Fruit fly (Drosophila melanogaster): ENCODE data around the gene ppk28.

The ppk28 gene

DNA sequence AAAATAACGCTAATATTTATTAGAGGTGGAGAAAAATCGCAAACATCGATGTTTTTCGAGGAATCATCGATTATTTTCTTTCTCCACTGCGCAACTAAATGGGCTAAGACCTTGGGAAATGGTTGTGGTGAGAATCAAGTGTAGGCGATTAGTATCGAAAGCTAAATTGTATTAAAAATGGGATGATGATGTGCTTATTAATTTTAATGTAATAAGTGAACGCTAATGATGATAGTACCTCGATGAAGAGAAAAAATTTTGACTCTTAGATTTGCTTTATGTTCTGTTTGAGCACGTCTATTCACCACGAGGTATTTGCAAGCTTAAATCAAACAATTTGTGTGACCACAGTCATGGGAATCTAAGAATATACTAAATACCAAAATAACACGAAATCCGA is 2.6 kb upstream of the ppk28 start, which contains the start of the genes Rai1 and CG13005 (continued):
- TF ChIP-seq dan (GFP tag; IDR thresholded peaks at IDR 0.05) (no peak), gce (GFP tag; IDR thresholded peaks at IDR 0.05) (no peak), CG3995 (GFP tag; optimal IDR thresholded peaks at IDR 0.05) (no peak), CG1024 (GFP tag; IDR thresholded peaks at IDR 0.05) (no peak), tin (GFP tag; optimal IDR thresholded peaks at IDR 0.05) (no peak), vfl (GFP tag; optimal IDR thresholded peaks at IDR 0.05) (no peak), CG17359 (tag; optimal IDR thresholded peaks at IDR 0.05) (no peak), CHES-1-like (GFP tag; optimal IDR thresholded peaks at IDR 0.05) (no peak), CG7963 (GFP tag; IDR thresholded peaks at IDR 0.05; ENCODE audit: partially characterized antibody) (peak; percentile 59; the same call in 2 of the 3 replicates), jumu (GFP tag; optimal IDR thresholded peaks at IDR 0.05) (no peak), corto (GFP tag; optimal IDR thresholded peaks at IDR 0.05) (no peak), insv (GFP tag; optimal IDR thresholded peaks at IDR 0.05) (no peak), pita (GFP tag; optimal IDR thresholded peaks at IDR 0.05) (no peak), hbn (GFP tag; IDR thresholded peaks at IDR 0.05; ENCODE audit: partially characterized antibody) (peak; percentile 80), nerfin-1 (tag; optimal IDR thresholded peaks at IDR 0.05) (no peak), Scr (GFP tag; IDR thresholded peaks at IDR 0.05; ENCODE audit: partially characterized antibody) (peak; percentile 89), trem (tag; optimal IDR thresholded peaks at IDR 0.05) (peak; percentile 34), hb (GFP tag; IDR thresholded peaks at IDR 0.05; ENCODE audit: partially characterized antibody) (peak; percentile 76), dmrt11E (tag; optimal IDR thresholded peaks at IDR 0.05) (no peak), Sox100B (GFP tag; optimal IDR thresholded peaks at IDR 0.05) (no peak), Taf1 (GFP tag; IDR thresholded peaks at IDR 0.05) (no peak), org-1 (GFP tag; optimal IDR thresholded peaks at IDR 0.05) (no peak), sd (tag; optimal IDR thresholded peaks at IDR 0.05) (no peak), inv (GFP tag; IDR thresholded peaks at IDR 0.05; ENCODE audit: partially characterized antibody) (peak; percentile 69), CG33213 (GFP tag; optimal IDR thresholded peaks at IDR 0.05) (no peak), mld (GFP tag; IDR thresholded peaks at IDR 0.05; ENCODE audit: partially characterized antibody) (0 out of 3 replicates have a peak, but pooled peaks have one; percentile 67), CG6654 (GFP tag; optimal IDR thresholded peaks at IDR 0.05) (no peak), knrl (GFP tag; IDR thresholded peaks at IDR 0.05; ENCODE audit: partially characterized antibody) (peak; percentile 82), CG31441 (GFP tag; IDR thresholded peaks at IDR 0.05) (no peak), CG4424 (GFP tag; optimal IDR thresholded peaks at IDR 0.05) (no peak), Ada2b (GFP tag; IDR thresholded peaks at IDR 0.05) (no peak), CG6683 (GFP tag; optimal IDR thresholded peaks at IDR 0.05) (no peak), BtbVII (GFP tag; optimal IDR thresholded peaks at IDR 0.05) (no peak), ase (GFP tag; IDR thresholded peaks at IDR 0.05) (no peak), Six4 (GFP tag; optimal IDR thresholded peaks at IDR 0.05) (no peak), CG17829 (tag; optimal IDR thresholded peaks at IDR 0.05) (peak; percentile 29), dysf (GFP tag; IDR thresholded peaks at IDR 0.05) (no peak), Sry-δ (GFP tag; optimal IDR thresholded peaks at IDR 0.05) (peak; percentile 88), NFAT (GFP tag; IDR thresholded peaks at IDR 0.05) (no peak), CG9876 (GFP tag; optimal IDR thresholded peaks at IDR 0.05) (no peak), Oli (tag; optimal IDR thresholded peaks at IDR 0.05) (no peak), Hr39 (optimal IDR thresholded peaks at IDR 0.05) (no peak), CG31365 (tag; optimal IDR thresholded peaks at IDR 0.05) (no peak), tup (GFP tag; optimal IDR thresholded peaks at IDR 0.05) (no peak), Xbp1 (GFP tag; optimal IDR thresholded peaks at IDR 0.05) (no peak), PHDP (tag; optimal IDR thresholded peaks at IDR 0.05) (no peak), Antp (GFP tag; optimal IDR thresholded peaks at IDR 0.05) (no peak), CG4404 (GFP tag; IDR thresholded peaks at IDR 0.05) (no peak), CG1529 (GFP tag; optimal IDR thresholded peaks at IDR 0.05) (no peak), CG34224 (GFP tag; IDR thresholded peaks at IDR 0.05; ENCODE audit: partially characterized antibody) (peak; percentile 79), repo (GFP tag; optimal IDR thresholded peaks at IDR 0.05) (no peak), Kr (GFP tag; optimal IDR thresholded peaks at IDR 0.05) (no peak)

All from whole organism, embryonic.